Worm (Caenorhabditis elegans) whole organism, young adult: Measurements from ENCODE around the gene suf-1.

Experiments
- C06A6.2 ChIP-seq: fragments of 200-800 bp; sonication (Bioruptor generic); conservative IDR thresholded peaks from 2 replicates; pipeline ENCODE4 v1.3.6; 2022; ENCODE audit warnings: missing genetic modification characterization, missing compliant biosample characterization
- F22D6.2 ChIP-seq: sonication (generic microtip); optimal IDR thresholded peaks from 2 replicates; lab custom pipeline; 2016; ENCODE audit warnings: mild to moderate bottlenecking, missing genetic modification characterization, missing compliant biosample characterization
- F23B12.7 ChIP-seq: sonication (generic microtip); optimal IDR thresholded peaks from 2 replicates; lab custom pipeline; 2017; ENCODE audit warnings: missing genetic modification characterization, mild to moderate bottlenecking, missing compliant biosample characterization, antibody characterized with exemption, moderate library complexity; ENCODE audit not compliant: insufficient read depth
- F37B4.10 ChIP-seq: fragments of 200-800 bp; sonication (Bioruptor generic); IDR thresholded peaks from 2 replicates; pipeline ENCODE4 v1.3.6; 2022; ENCODE audit warnings: missing genetic modification characterization, missing compliant biosample characterization
- T26A5.8 ChIP-seq: sonication (generic microtip); optimal IDR thresholded peaks from 2 replicates; lab custom pipeline; 2016; ENCODE audit warnings: missing genetic modification characterization, missing compliant biosample characterization
- Y53F4B.3 ChIP-seq: fragments of 200-800 bp; sonication (Bioruptor generic); IDR thresholded peaks from 2 replicates; pipeline ENCODE4 v1.3.6; 2022; ENCODE audit warnings: missing genetic modification reagents, missing genetic modification characterization, missing compliant biosample characterization
- Y56A3A.18 ChIP-seq: fragments of 200-800 bp; sonication (Bioruptor generic); IDR thresholded peaks from 2 replicates; pipeline ENCODE4 v1.3.6; 2022; ENCODE audit warnings: missing genetic modification reagents, missing genetic modification characterization, missing compliant biosample characterization
- aptf-3 ChIP-seq: fragments of 200-800 bp; sonication (Bioruptor generic); IDR thresholded peaks from 2 replicates; pipeline ENCODE4 v1.3.6; 2022; ENCODE audit warnings: missing genetic modification characterization, missing compliant biosample characterization
- atf-7 ChIP-seq: sonication (generic microtip); optimal IDR thresholded peaks from 2 replicates; lab custom pipeline; 2017; ENCODE audit warnings: mild to moderate bottlenecking, missing genetic modification characterization, missing compliant biosample characterization
- attf-3 ChIP-seq: fragments of 200-800 bp; sonication (Bioruptor generic); conservative IDR thresholded peaks from 2 replicates; pipeline ENCODE4 v1.3.6; 2022; ENCODE audit warnings: missing genetic modification reagents, missing genetic modification characterization, missing compliant biosample characterization
- attf-5 ChIP-seq: fragments of 200-800 bp; sonication (Bioruptor generic); optimal IDR thresholded peaks from 2 replicates; lab custom pipeline; 2018; ENCODE audit warnings: mild to moderate bottlenecking, missing genetic modification characterization, missing compliant biosample characterization
- bed-2 ChIP-seq: fragments of 200-800 bp; sonication (Bioruptor generic); IDR thresholded peaks from 2 replicates; pipeline ENCODE4 v1.3.6; 2022; ENCODE audit warnings: missing genetic modification reagents, missing genetic modification characterization, missing compliant biosample characterization
- cebp-1 ChIP-seq, 2 experiments: fragments of 200-800 bp in 1 of 2; sonication (Bioruptor generic) in 1 of 2; sonication (generic microtip) in 1 of 2; IDR thresholded peaks in 1 of 2; optimal IDR thresholded peaks in 1 of 2; 2 replicates each; pipeline versions ENCODE4 v1.3.6 to Lab custom; 2017 to 2022; ENCODE audit warnings: missing compliant biosample characterization in 2 of 2, missing genetic modification characterization in 2 of 2, mild to moderate bottlenecking in 1 of 2, missing genetic modification reagents in 1 of 2, moderate library complexity in 1 of 2
- ceh-40 ChIP-seq: fragments of 200-800 bp; sonication (Bioruptor generic); IDR thresholded peaks from 2 replicates; pipeline ENCODE4 v1.3.6; 2022; ENCODE audit warnings: missing genetic modification characterization, missing compliant biosample characterization
- ceh-91 ChIP-seq: fragments of 200-800 bp; sonication (Bioruptor generic); IDR thresholded peaks from 2 replicates; pipeline ENCODE4 v1.3.6; 2022; ENCODE audit warnings: missing genetic modification reagents, missing genetic modification characterization, missing compliant biosample characterization
- chd-7 ChIP-seq: sonication (generic microtip); optimal IDR thresholded peaks from 2 replicates; lab custom pipeline; 2016; ENCODE audit warnings: mild to moderate bottlenecking, missing genetic modification characterization, moderate library complexity, missing compliant biosample characterization
- egl-44 ChIP-seq: fragments of 200-800 bp; sonication (Bioruptor generic); IDR thresholded peaks from 2 replicates; pipeline ENCODE4 v1.3.6; 2022; ENCODE audit warnings: missing genetic modification reagents, missing genetic modification characterization, missing compliant biosample characterization
- egrh-3 ChIP-seq: fragments of 200-800 bp; sonication (Bioruptor generic); IDR thresholded peaks from 2 replicates; pipeline ENCODE4 v1.3.6; 2022; ENCODE audit warnings: missing genetic modification reagents, missing genetic modification characterization, missing compliant biosample characterization
- ekl-4 ChIP-seq: fragments of 200-800 bp; sonication (Bioruptor generic); IDR thresholded peaks from 2 replicates; pipeline ENCODE4 v1.3.6; 2022; ENCODE audit warnings: missing genetic modification reagents, missing genetic modification characterization, missing compliant biosample characterization
- hlh-26 ChIP-seq: fragments of 200-800 bp; sonication (Bioruptor generic); conservative IDR thresholded peaks from 2 replicates; pipeline ENCODE4 v1.3.6; 2022; ENCODE audit warnings: missing genetic modification reagents, missing genetic modification characterization, missing compliant biosample characterization
- hrde-1 ChIP-seq: sonication (generic microtip); optimal IDR thresholded peaks from 2 replicates; lab custom pipeline; 2016; ENCODE audit warnings: missing genetic modification characterization, mild to moderate bottlenecking, missing compliant biosample characterization, moderate library complexity, missing genotype, missing genetic modification reagents, borderline replicate concordance
- let-526 ChIP-seq: fragments of 200-800 bp; sonication (Bioruptor generic); IDR thresholded peaks from 2 replicates; pipeline ENCODE4 v1.3.6; 2022; ENCODE audit warnings: missing genetic modification reagents, missing genetic modification characterization, missing compliant biosample characterization
- let-607 ChIP-seq, 2 experiments: fragments of 200-800 bp in 1 of 2; sonication (Bioruptor generic) in 1 of 2; sonication (generic microtip) in 1 of 2; optimal IDR thresholded peaks; 2 replicates each; lab custom pipeline; 2016 to 2018; ENCODE audit warnings: mild to moderate bottlenecking in 2 of 2, missing compliant biosample characterization in 2 of 2, missing genetic modification characterization in 2 of 2, moderate library complexity in 2 of 2, missing genotype in 1 of 2
- lin-26 ChIP-seq: fragments of 200-800 bp; sonication (Bioruptor generic); IDR thresholded peaks from 2 replicates; pipeline ENCODE4 v1.3.6; 2022; ENCODE audit warnings: missing genetic modification reagents, missing genetic modification characterization, missing compliant biosample characterization
- lin-35 ChIP-seq, 3 experiments: fragments of 150-350 bp in 2 of 3; sonication (generic microtip) in 1 of 3; optimal IDR thresholded peaks; 2 replicates each; lab custom pipeline; 2014 to 2018; ENCODE audit warnings: missing biosample characterization in 3 of 3, missing genetic modification characterization in 3 of 3, missing genetic modification reagents in 3 of 3
- lin-40 ChIP-seq: sonication (generic microtip); optimal IDR thresholded peaks from 2 replicates; lab custom pipeline; 2016; ENCODE audit warnings: missing genetic modification characterization, mild to moderate bottlenecking, missing compliant biosample characterization, missing genotype, missing genetic modification reagents
- lsl-1 ChIP-seq: fragments of 200-800 bp; sonication (Bioruptor generic); optimal IDR thresholded peaks from 2 replicates; lab custom pipeline; 2018; ENCODE audit warnings: mild to moderate bottlenecking, missing genetic modification characterization, moderate library complexity, missing compliant biosample characterization
- madf-6 ChIP-seq: fragments of 200-800 bp; sonication (Bioruptor generic); IDR thresholded peaks from 2 replicates; pipeline ENCODE4 v1.3.6; 2022; ENCODE audit warnings: missing genetic modification reagents, missing genetic modification characterization, missing compliant biosample characterization
- mes-4 ChIP-seq: sonication (generic microtip); optimal IDR thresholded peaks from 2 replicates; lab custom pipeline; 2016; ENCODE audit warnings: missing genotype, missing genetic modification characterization, missing compliant biosample characterization
- mxl-1 ChIP-seq: sonication (generic microtip); optimal IDR thresholded peaks from 2 replicates; lab custom pipeline; 2016; ENCODE audit warnings: missing genetic modification characterization, missing compliant biosample characterization
- nfyb-1 ChIP-seq: fragments of 200-800 bp; sonication (Bioruptor generic); IDR thresholded peaks from 2 replicates; pipeline ENCODE4 v1.3.6; 2022; ENCODE audit warnings: missing genetic modification reagents, missing genetic modification characterization, missing compliant biosample characterization
- nhr-120 ChIP-seq: fragments of 200-800 bp; sonication (Bioruptor generic); IDR thresholded peaks from 2 replicates; pipeline ENCODE4 v1.3.6; 2022; ENCODE audit warnings: missing genetic modification characterization, missing compliant biosample characterization
- pbrm-1 ChIP-seq: fragments of 200-800 bp; sonication (Bioruptor generic); IDR thresholded peaks from 2 replicates; pipeline ENCODE4 v1.3.6; 2022; ENCODE audit warnings: missing genetic modification reagents, missing genetic modification characterization, missing compliant biosample characterization
- rcor-1 ChIP-seq: fragments of 200-800 bp; sonication (Bioruptor generic); IDR thresholded peaks from 2 replicates; pipeline ENCODE4 v1.3.6; 2022; ENCODE audit warnings: missing genetic modification reagents, missing genetic modification characterization, missing compliant biosample characterization
- repo-1 ChIP-seq: sonication (generic microtip); optimal IDR thresholded peaks from 2 replicates; lab custom pipeline; 2017; ENCODE audit warnings: mild to moderate bottlenecking, missing genetic modification characterization, missing compliant biosample characterization
- rpc-1 ChIP-seq, 2 experiments: fragments of 150-350 bp in 1 of 2; sonication (generic microtip) in 1 of 2; optimal IDR thresholded peaks; 2 replicates each; lab custom pipeline; 2014 to 2018; ENCODE audit warnings: missing biosample characterization in 1 of 2, missing genetic modification characterization in 1 of 2, missing genetic modification reagents in 1 of 2, missing genotype in 1 of 2
- tbp1 ChIP-seq: fragments of 200-800 bp; sonication (Bioruptor generic); optimal IDR thresholded peaks from 2 replicates; lab custom pipeline; 2018; ENCODE audit warnings: mild to moderate bottlenecking, missing genetic modification characterization, missing compliant biosample characterization
- unc-130 ChIP-seq: sonication (generic microtip); optimal IDR thresholded peaks from 2 replicates; lab custom pipeline; 2016; ENCODE audit warnings: missing genetic modification reagents, missing genetic modification characterization, missing compliant biosample characterization
- zim-3 ChIP-seq: sonication (generic microtip); optimal IDR thresholded peaks from 2 replicates; lab custom pipeline; 2017; ENCODE audit warnings: mild to moderate bottlenecking, missing genetic modification characterization, moderate library complexity, missing compliant biosample characterization
- ztf-26 ChIP-seq: sonication (generic microtip); optimal IDR thresholded peaks from 2 replicates; lab custom pipeline; 2017; ENCODE audit warnings: missing genetic modification characterization, missing compliant biosample characterization

The suf-1 gene

DNA sequence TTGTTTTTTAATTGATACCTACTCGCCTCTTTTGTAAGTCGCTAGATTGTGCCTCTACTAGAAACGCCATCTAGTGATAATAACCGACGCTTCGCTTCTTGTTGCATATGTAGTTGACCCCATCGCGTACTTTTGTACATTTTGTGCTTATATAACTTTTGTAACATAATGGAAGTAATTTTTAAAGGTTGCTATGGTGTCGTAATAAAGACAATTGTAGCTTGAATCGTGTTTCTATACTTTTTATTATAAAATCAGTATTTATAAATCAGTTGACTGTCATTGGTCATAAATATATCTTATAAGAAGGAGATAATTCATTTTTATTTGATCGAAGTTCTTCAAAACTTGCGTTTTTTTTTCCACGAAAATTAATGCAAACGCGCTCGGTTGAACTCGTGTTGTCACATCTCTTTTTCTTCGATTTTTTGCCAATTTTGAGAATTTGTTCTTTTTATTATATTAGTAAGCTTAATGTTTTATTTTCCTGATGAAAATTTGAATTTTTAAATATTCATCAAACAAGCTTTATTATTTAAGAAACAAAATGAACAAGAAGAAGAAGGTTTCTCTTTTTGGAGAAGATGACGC lies 26.0 kb upstream of the suf-1 start, which contains the start of gene F54C9.9 (continued):
- TF ChIP-seq nfyb-1 (GFP tag; lab: Robert Waterston, UW) (no peak), F37B4.10 (no peak), chd-7 (tag; lab: Kevin White, UChicago) (no peak), lin-40 (tag; lab: Kevin White, UChicago) (no peak), repo-1 (tag; lab: Kevin White, UChicago) (peak; percentile 17), egl-44 (GFP tag; lab: Robert Waterston, UW) (no peak), ceh-40 (GFP tag; lab: Robert Waterston, UW) (0 out of 2 replicates have a peak, but pooled peaks have one; percentile 2), let-607 (tag; optimal IDR thresholded peaks at IDR 0.05; lab: Kevin White, UChicago) (no peak), attf-5 (no peak), nhr-120 (GFP tag; lab: Robert Waterston, UW) (no peak)

- TF ChIP-seq rpc-1 (optimal IDR thresholded peaks at IDR 0.05; lab: Kevin White, UChicago) (no peak), rpc-1 (tag; optimal IDR thresholded peaks at IDR 0.05; lab: Kevin White, UChicago) (no peak), attf-3 (no peak), ceh-40 (GFP tag; lab: Robert Waterston, UW) (no peak), aptf-3 (GFP tag; lab: Robert Waterston, UW) (0 out of 2 replicates have a peak, but pooled peaks have one; percentile 6), lsl-1 (GFP tag; lab: Kevin White, UChicago) (no peak), hlh-26 (GFP tag; lab: Robert Waterston, UW) (no peak)
Measured at ce11 chrII:8581700-8582099, 21.9 kb upstream of the suf-1 start, which contains the start of gene arl-1. arl-1 (plus strand) TSS chrII:8582000.

ce11 chrII:8583035-8583434 lies 20.6 kb upstream of the suf-1 start:
- TF ChIP-seq Y56A3A.18 (GFP tag; lab: Robert Waterston, UW) (no peak), hrde-1 (tag; lab: Kevin White, UChicago) (no peak), cebp-1 (GFP tag; IDR thresholded peaks at IDR 0.05; lab: Robert Waterston, UW) (no peak), cebp-1 (tag; optimal IDR thresholded peaks at IDR 0.05; lab: Kevin White, UChicago) (peak; percentile 7), F23B12.7 (tag; lab: Kevin White, UChicago) (no peak), nfyb-1 (GFP tag; lab: Robert Waterston, UW) (no peak), aptf-3 (GFP tag; lab: Robert Waterston, UW) (peak; percentile 22; the same call in 1 of the 2 replicates), atf-7 (no peak), madf-6 (GFP tag; lab: Robert Waterston, UW) (0 out of 2 replicates have a peak, but pooled peaks have one; percentile 24), mes-4 (tag; lab: Kevin White, UChicago) (no peak), unc-130 (GFP tag; lab: Kevin White, UChicago) (no peak), Y53F4B.3 (no peak), lin-26 (peak; percentile 55; the same call in 1 of the 2 replicates), rcor-1 (GFP tag; lab: Robert Waterston, UW) (no peak), C06A6.2 (GFP tag; lab: Robert Waterston, UW) (no peak), let-526 (no peak), ceh-40 (GFP tag; lab: Robert Waterston, UW) (no peak), tbp1 (GFP tag; lab: Kevin White, UChicago) (no peak)
- TF ChIP-seq, all 124 proteins: peak for 4

DNA sequence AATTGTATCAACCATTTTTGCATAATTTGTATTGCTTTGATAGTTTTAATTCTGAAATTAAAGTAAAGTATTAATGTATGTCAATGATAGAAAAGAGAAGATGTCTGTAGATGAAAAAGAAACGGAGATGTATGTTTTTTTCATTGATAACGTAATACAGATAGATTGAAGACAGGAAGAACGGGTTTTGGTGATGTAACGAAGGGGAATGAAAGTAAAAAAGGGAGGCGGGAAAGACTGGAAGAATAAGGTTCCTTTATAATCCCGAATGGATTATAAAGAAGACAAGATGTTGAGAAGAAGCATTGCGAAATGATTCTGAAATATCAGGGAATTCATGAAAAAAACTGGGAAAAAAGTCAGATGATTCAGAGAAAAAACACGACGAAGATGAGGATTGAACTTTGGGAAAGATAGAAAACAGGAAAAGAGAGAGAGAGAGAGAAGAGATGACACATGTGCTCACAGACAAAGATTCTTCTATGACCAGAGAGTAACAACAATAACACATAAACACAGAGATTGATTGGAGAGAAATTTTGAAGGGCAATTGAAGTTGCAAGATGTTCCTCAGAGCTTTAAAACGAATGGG lies 18.5 kb upstream of the suf-1 start, which contains the start of gene F54C9.11:
TSS of gene F54C9.11 (minus strand) at position 51 of the 592 bp plus-strand sequence.
- TF ChIP-seq F22D6.2 (tag; lab: Kevin White, UChicago) (no peak), lin-35 (GFP tag; optimal IDR thresholded peaks at IDR 0.05; lab: Kevin White, UChicago) (peak in 1 of 3 experiments; percentile 20), mxl-1 (tag; lab: Kevin White, UChicago) (no peak), lin-40 (tag; lab: Kevin White, UChicago) (no peak), C06A6.2 (GFP tag; lab: Robert Waterston, UW) (no peak), ceh-91 (GFP tag; lab: Robert Waterston, UW) (no peak), zim-3 (tag; lab: Kevin White, UChicago) (no peak), cebp-1 (GFP tag; IDR thresholded peaks at IDR 0.05; lab: Robert Waterston, UW) (peak; percentile 41; the same call in 1 of the 2 replicates), cebp-1 (tag; optimal IDR thresholded peaks at IDR 0.05; lab: Kevin White, UChicago) (peak; percentile 87), nhr-120 (GFP tag; lab: Robert Waterston, UW) (no peak), T26A5.8 (tag; lab: Kevin White, UChicago) (no peak), nfyb-1 (GFP tag; lab: Robert Waterston, UW) (no peak), rcor-1 (GFP tag; lab: Robert Waterston, UW) (no peak), ztf-26 (no peak), unc-130 (GFP tag; lab: Kevin White, UChicago) (no peak), ekl-4 (GFP tag; lab: Robert Waterston, UW) (no peak), egrh-3 (GFP tag; lab: Robert Waterston, UW) (no peak), pbrm-1 (GFP tag; lab: Robert Waterston, UW) (no peak), bed-2 (GFP tag; lab: Robert Waterston, UW) (no peak)
